Worm (Caenorhabditis elegans) whole organism, L1 larva: ENCODE results near the gene fbxa-116.

Experiments used
- ama-1 ChIP-seq: fragments of 150-350 bp; optimal IDR thresholded peaks from 2 replicates; lab custom pipeline; 2014
- ceh-90 ChIP-seq: sonication (generic microtip); optimal IDR thresholded peaks from 2 replicates; lab custom pipeline; 2016; ENCODE audit warnings: missing genetic modification characterization, missing compliant biosample characterization
- efl-1 ChIP-seq, 4 experiments: fragments of 150-350 bp; optimal IDR thresholded peaks in 3 of 4; peaks in 1 of 4; 1 replicate in 1 of 4; 2 replicates in 3 of 4; lab custom pipeline; 2014; ENCODE audit warnings: missing biosample characterization in 2 of 4, missing genetic modification characterization in 2 of 4, missing genetic modification reagents in 2 of 4
- elt-3 ChIP-seq, 6 experiments: fragments of 150-350 bp in 1 of 6; sonication (generic microtip); optimal IDR thresholded peaks; 2 replicates each; lab custom pipeline; 2017 to 2018; ENCODE audit warnings: missing biosample characterization in 6 of 6, missing genetic modification characterization in 6 of 6, inconsistent platforms in 1 of 6
- lin-13 ChIP-seq: fragments of 150-350 bp; optimal IDR thresholded peaks from 2 replicates; lab custom pipeline; 2014; ENCODE audit warnings: missing biosample characterization, missing genetic modification reagents, missing genetic modification characterization
- lin-39 ChIP-seq: fragments of 150-350 bp; optimal IDR thresholded peaks from 2 replicates; lab custom pipeline; 2014; ENCODE audit warnings: missing biosample characterization, missing genetic modification reagents, missing genetic modification characterization
- mep-1 ChIP-seq: fragments of 150-350 bp; optimal IDR thresholded peaks from 2 replicates; lab custom pipeline; 2014; ENCODE audit warnings: missing biosample characterization, missing genetic modification characterization
- nhr-11 ChIP-seq: fragments of 150-350 bp; optimal IDR thresholded peaks from 2 replicates; lab custom pipeline; 2014; ENCODE audit warnings: missing biosample characterization, missing genetic modification characterization
- unc-98 ChIP-seq: fragments of 200-800 bp; sonication (Bioruptor generic); IDR thresholded peaks from 2 replicates; pipeline ENCODE4 v1.3.6; 2022; ENCODE audit warnings: missing genetic modification characterization, missing compliant biosample characterization
- zag-1 ChIP-seq: fragments of 150-350 bp; optimal IDR thresholded peaks from 2 replicates; lab custom pipeline; 2014; ENCODE audit warnings: missing biosample characterization, missing genetic modification characterization

- no peak for TF ChIP-seq lin-13 (GFP tag; lab: Kevin White, UChicago)
- no peak for TF ChIP-seq nhr-11
- no peak for TF ChIP-seq zag-1 (tag; lab: Kevin White, UChicago)
- TF ChIP-seq lin-39: no peak
- TF ChIP-seq mep-1 (tag; lab: Kevin White, UChicago): no peak
- no peak for TF ChIP-seq elt-3 (tag; optimal IDR thresholded peaks at IDR 0.05; lab: Kevin White, UChicago)
- no peak for TF ChIP-seq unc-98 (GFP tag; lab: Robert Waterston, UW)
- no peak for TF ChIP-seq efl-1 (optimal IDR thresholded peaks at IDR 0.05; lab: Kevin White, UChicago)
- TF ChIP-seq efl-1 (GFP tag; optimal IDR thresholded peaks at IDR 0.05 in 1 of 2; lab: Kevin White, UChicago): no peak
- TF ChIP-seq ama-1 (lab: Kevin White, UChicago): no peak
- no peak for TF ChIP-seq ceh-90 (tag; lab: Kevin White, UChicago)
Observed at ce11 chrV:20212584-20212983, 23.9 kb upstream of the fbxa-116 start, which contains the start of gene Y113G7B.12.
